Worm (Caenorhabditis elegans) whole organism, midembryonic: ENCODE data around the gene grd-13.

ENCODE experiments used
- T22C8.4 ChIP-seq: fragments of 200-800 bp; sonication (Bioruptor generic); IDR thresholded peaks from 2 replicates; pipeline ENCODE4 v1.3.6; 2022; ENCODE audit warnings: missing genetic modification characterization, missing compliant biosample characterization
- flt-1 ChIP-seq: fragments of 200-800 bp; sonication (Bioruptor generic); IDR thresholded peaks from 2 replicates; pipeline ENCODE4 v1.3.6; 2022; ENCODE audit warnings: missing genetic modification characterization, missing compliant biosample characterization
- ztf-23 ChIP-seq: fragments of 200-800 bp; sonication (Bioruptor generic); IDR thresholded peaks from 2 replicates; pipeline ENCODE4 v1.3.6; 2022; ENCODE audit warnings: missing genetic modification reagents, missing genetic modification characterization, missing compliant biosample characterization

DNA sequence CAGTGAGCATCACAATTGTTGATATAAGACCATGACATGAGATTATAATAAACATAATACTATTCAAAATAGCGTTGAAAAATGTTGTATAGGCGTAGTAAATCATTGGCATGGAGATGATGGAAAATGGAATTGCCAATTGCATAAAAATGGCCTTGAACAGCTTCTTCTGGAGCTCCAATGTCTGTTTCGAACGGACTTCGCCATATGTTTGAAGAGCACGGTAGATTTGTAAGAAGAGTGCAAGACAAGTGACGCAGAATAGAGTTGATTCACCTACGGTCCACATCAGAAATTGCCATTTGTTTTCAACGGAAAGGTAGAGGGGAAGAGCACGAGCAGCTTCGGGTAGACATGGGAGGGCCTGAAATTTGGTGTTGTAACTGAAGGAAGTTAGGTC, 9.2 kb downstream of the grd-13 start:
- TF ChIP-seq ztf-23 (no peak), flt-1 (GFP tag; lab: Robert Waterston, UW) (no peak), T22C8.4 (no peak)
